Worm (Caenorhabditis elegans) whole organism, L2 larva: ENCODE measurements around the gene ZK402.2.
"Not testable (repeated sequence)": the region's sequence is repeated elsewhere in the genome, so short reads cannot be mapped to it uniquely, and the experiment has no call there.

Source experiments
- C34F6.9 ChIP-seq: fragments of 150-350 bp; optimal IDR thresholded peaks from 2 replicates; lab custom pipeline; 2014; ENCODE audit warnings: missing biosample characterization, missing genetic modification characterization
- R02D3.7 ChIP-seq: fragments of 150-350 bp; optimal IDR thresholded peaks from 2 replicates; lab custom pipeline; 2014; ENCODE audit warnings: missing biosample characterization, missing genetic modification characterization
- Y55F3AM.14 ChIP-seq: fragments of 200-800 bp; sonication (Bioruptor generic); optimal IDR thresholded peaks from 2 replicates; lab custom pipeline; 2018; ENCODE audit warnings: mild to moderate bottlenecking, missing genetic modification characterization, missing compliant biosample characterization
- ZK546.5 ChIP-seq: sonication (generic microtip); optimal IDR thresholded peaks from 2 replicates; lab custom pipeline; 2017; ENCODE audit warnings: missing biosample characterization, missing genetic modification characterization
- alr-1 ChIP-seq: fragments of 150-350 bp; optimal IDR thresholded peaks from 2 replicates; lab custom pipeline; 2014; ENCODE audit warnings: missing biosample characterization, missing genetic modification characterization
- aly-2 ChIP-seq: fragments of 150-350 bp; optimal IDR thresholded peaks from 2 replicates; lab custom pipeline; 2014; ENCODE audit warnings: missing biosample characterization, missing genetic modification characterization
- ama-1 ChIP-seq: fragments of 150-350 bp; optimal IDR thresholded peaks from 2 replicates; lab custom pipeline; 2018; ENCODE audit warnings: inconsistent platforms
- blmp-1 ChIP-seq: sonication (generic microtip); optimal IDR thresholded peaks from 2 replicates; lab custom pipeline; 2017; ENCODE audit warnings: missing genetic modification characterization, mild to moderate bottlenecking, missing compliant biosample characterization, antibody characterized with exemption, moderate library complexity; ENCODE audit not compliant: insufficient read depth
- ceh-16 ChIP-seq: fragments of 150-350 bp; optimal IDR thresholded peaks from 2 replicates; lab custom pipeline; 2014; ENCODE audit warnings: missing biosample characterization, missing genetic modification characterization
- ceh-82 ChIP-seq: fragments of 150-350 bp; optimal IDR thresholded peaks from 2 replicates; lab custom pipeline; 2014; ENCODE audit warnings: missing biosample characterization, missing genetic modification characterization
- crh-2 ChIP-seq: sonication (generic microtip); optimal IDR thresholded peaks from 2 replicates; lab custom pipeline; 2017; ENCODE audit warnings: missing biosample characterization, missing genetic modification characterization
- dmd-4 ChIP-seq: sonication (generic microtip); optimal IDR thresholded peaks from 2 replicates; lab custom pipeline; 2017; ENCODE audit warnings: missing biosample characterization, missing genetic modification characterization
- egl-27 ChIP-seq: sonication (generic microtip); optimal IDR thresholded peaks from 3 replicates; lab custom pipeline; 2017; ENCODE audit warnings: missing biosample characterization, missing genetic modification reagents, missing genetic modification characterization
- elt-1 ChIP-seq: fragments of 150-350 bp; optimal IDR thresholded peaks from 2 replicates; lab custom pipeline; 2014; ENCODE audit warnings: missing biosample characterization, missing genetic modification characterization
- elt-3 ChIP-seq: sonication (generic microtip); optimal IDR thresholded peaks from 2 replicates; lab custom pipeline; 2017; ENCODE audit warnings: missing biosample characterization, missing genetic modification characterization
- fos-1 ChIP-seq: fragments of 150-350 bp; optimal IDR thresholded peaks from 2 replicates; lab custom pipeline; 2014; ENCODE audit warnings: missing biosample characterization, missing genetic modification characterization
- gmeb-1 ChIP-seq: fragments of 150-350 bp; optimal IDR thresholded peaks from 2 replicates; lab custom pipeline; 2014; ENCODE audit warnings: missing biosample characterization, missing genetic modification characterization
- lin-11 ChIP-seq: fragments of 150-350 bp; sonication (generic microtip); optimal IDR thresholded peaks from 2 replicates; lab custom pipeline; 2014; ENCODE audit warnings: missing biosample characterization, missing genetic modification characterization, inconsistent platforms, mixed read lengths
- lin-13 ChIP-seq: fragments of 150-350 bp; optimal IDR thresholded peaks from 2 replicates; lab custom pipeline; 2014; ENCODE audit warnings: missing biosample characterization, missing genetic modification reagents, missing genetic modification characterization
- lin-39 ChIP-seq: fragments of 150-350 bp; optimal IDR thresholded peaks from 2 replicates; lab custom pipeline; 2014; ENCODE audit warnings: missing biosample characterization, missing genetic modification reagents, missing genetic modification characterization
- lsy-2 ChIP-seq, 2 experiments: fragments of 150-350 bp in 1 of 2; sonication (generic microtip) in 1 of 2; optimal IDR thresholded peaks; 2 replicates each; lab custom pipeline; 2014 to 2017; ENCODE audit warnings: missing biosample characterization in 2 of 2, missing genetic modification characterization in 2 of 2
- mab-5 ChIP-seq: fragments of 150-350 bp; optimal IDR thresholded peaks from 2 replicates; lab custom pipeline; 2014; ENCODE audit warnings: missing biosample characterization, missing genetic modification characterization
- mbf-1 ChIP-seq: sonication (generic microtip); optimal IDR thresholded peaks from 2 replicates; lab custom pipeline; 2017; ENCODE audit warnings: missing biosample characterization, missing genetic modification characterization
- mdl-1 ChIP-seq, 2 experiments: fragments of 150-350 bp in 1 of 2; sonication (generic microtip) in 1 of 2; optimal IDR thresholded peaks; 2 replicates each; lab custom pipeline; 2017; ENCODE audit warnings: missing biosample characterization in 2 of 2, missing genetic modification characterization in 2 of 2
- nhr-10 ChIP-seq: sonication (generic microtip); optimal IDR thresholded peaks from 2 replicates; lab custom pipeline; 2017; ENCODE audit warnings: missing biosample characterization, missing genetic modification characterization
- nhr-11 ChIP-seq: fragments of 150-350 bp; optimal IDR thresholded peaks from 2 replicates; lab custom pipeline; 2014; ENCODE audit warnings: missing biosample characterization, missing genetic modification characterization
- nhr-12 ChIP-seq: fragments of 150-350 bp; optimal IDR thresholded peaks from 2 replicates; lab custom pipeline; 2014; ENCODE audit warnings: missing biosample characterization, missing genetic modification characterization
- nhr-129 ChIP-seq: fragments of 150-350 bp; optimal IDR thresholded peaks from 2 replicates; lab custom pipeline; 2014; ENCODE audit warnings: missing biosample characterization, missing genetic modification characterization
- nhr-21 ChIP-seq: fragments of 150-350 bp; optimal IDR thresholded peaks from 2 replicates; lab custom pipeline; 2014; ENCODE audit warnings: missing biosample characterization, missing genetic modification characterization
- nhr-23 ChIP-seq: fragments of 150-350 bp; optimal IDR thresholded peaks from 2 replicates; lab custom pipeline; 2014; ENCODE audit warnings: missing biosample characterization, missing genetic modification reagents, missing genetic modification characterization
- nhr-237 ChIP-seq: fragments of 150-350 bp; optimal IDR thresholded peaks from 2 replicates; lab custom pipeline; 2014; ENCODE audit warnings: missing biosample characterization, missing genetic modification characterization
- nhr-25 ChIP-seq: fragments of 150-350 bp; sonication (generic microtip); optimal IDR thresholded peaks from 3 replicates; lab custom pipeline; 2014; ENCODE audit warnings: missing biosample characterization, missing genetic modification characterization
- nhr-6 ChIP-seq: fragments of 150-350 bp; optimal IDR thresholded peaks from 2 replicates; lab custom pipeline; 2014; ENCODE audit warnings: missing biosample characterization, missing genetic modification characterization
- nhr-77 ChIP-seq: fragments of 150-350 bp; optimal IDR thresholded peaks from 2 replicates; lab custom pipeline; 2014; ENCODE audit warnings: missing biosample characterization, missing genetic modification characterization
- peb-1 ChIP-seq: fragments of 150-350 bp; optimal IDR thresholded peaks from 2 replicates; lab custom pipeline; 2014; ENCODE audit warnings: missing biosample characterization, missing genetic modification characterization
- sem-4 ChIP-seq: fragments of 150-350 bp; optimal IDR thresholded peaks from 2 replicates; lab custom pipeline; 2014; ENCODE audit warnings: missing biosample characterization, missing genetic modification reagents, missing genetic modification characterization
- skn-1 ChIP-seq: sonication (generic microtip); optimal IDR thresholded peaks from 2 replicates; lab custom pipeline; 2017; ENCODE audit warnings: missing biosample characterization, missing genetic modification characterization
- sma-3 ChIP-seq: sonication (generic microtip); optimal IDR thresholded peaks from 2 replicates; lab custom pipeline; 2016; ENCODE audit warnings: missing genetic modification reagents, missing genetic modification characterization, missing compliant biosample characterization
- sma-9 ChIP-seq, 2 experiments: fragments of 150-350 bp in 1 of 2; sonication (generic microtip) in 1 of 2; optimal IDR thresholded peaks; 2 replicates each; lab custom pipeline; 2014 to 2016; ENCODE audit warnings: missing genetic modification characterization in 2 of 2, mild to moderate bottlenecking in 1 of 2, missing biosample characterization in 1 of 2, missing compliant biosample characterization in 1 of 2, missing genetic modification reagents in 1 of 2, moderate library complexity in 1 of 2
- snpc-4 ChIP-seq: fragments of 150-350 bp; optimal IDR thresholded peaks from 2 replicates; lab custom pipeline; 2014; ENCODE audit warnings: missing biosample characterization, missing genetic modification characterization
- unc-39 ChIP-seq: fragments of 150-350 bp; optimal IDR thresholded peaks from 2 replicates; lab custom pipeline; 2014; ENCODE audit warnings: missing biosample characterization, missing genetic modification characterization
- unc-55 ChIP-seq: fragments of 150-350 bp; sonication (generic microtip); optimal IDR thresholded peaks from 3 replicates; lab custom pipeline; 2014; ENCODE audit warnings: missing biosample characterization, missing genetic modification reagents, missing genetic modification characterization
- unc-62 ChIP-seq: fragments of 150-350 bp; optimal IDR thresholded peaks from 2 replicates; lab custom pipeline; 2014; ENCODE audit warnings: missing biosample characterization, missing genetic modification reagents, missing genetic modification characterization
- zag-1 ChIP-seq: fragments of 150-350 bp; optimal IDR thresholded peaks from 2 replicates; lab custom pipeline; 2014; ENCODE audit warnings: missing biosample characterization, missing genetic modification characterization
- ztf-1 ChIP-seq: fragments of 200-800 bp; sonication (Bioruptor generic); conservative IDR thresholded peaks from 2 replicates; pipeline ENCODE4 v1.3.6; 2022; ENCODE audit warnings: missing genetic modification characterization, missing compliant biosample characterization
- ztf-11 ChIP-seq: sonication (generic microtip); optimal IDR thresholded peaks from 2 replicates; lab custom pipeline; 2017; ENCODE audit warnings: missing biosample characterization, missing genetic modification characterization
- ztf-4 ChIP-seq: fragments of 150-350 bp; optimal IDR thresholded peaks from 2 replicates; lab custom pipeline; 2014; ENCODE audit warnings: missing biosample characterization, missing genetic modification characterization

Gene ZK402.2

DNA sequence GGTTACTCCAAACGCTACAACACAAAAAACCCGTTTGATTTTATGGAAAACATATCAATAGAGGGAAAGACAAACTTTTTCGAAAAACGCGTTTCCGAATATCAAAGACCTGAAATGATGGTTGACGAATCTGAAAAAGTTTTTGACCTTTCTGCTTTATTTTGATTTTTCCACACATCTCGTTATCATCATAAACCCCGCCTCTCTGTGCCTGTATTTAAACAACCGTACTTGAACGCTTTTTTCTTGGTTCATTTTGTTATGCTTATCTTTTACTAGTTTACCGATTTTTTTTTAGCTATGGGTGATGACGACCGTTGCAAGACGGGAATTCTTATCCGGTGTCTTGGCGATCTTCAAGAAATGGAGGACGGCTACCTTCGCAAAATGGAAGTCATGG lies 27.2 kb downstream of the ZK402.2 start, which contains the start of gene F19G12.1:
Gene F19G12.1, plus strand, starts transcription at position 301 of the 400 bp plus-strand sequence.
- TF ChIP-seq C34F6.9 (tag; lab: Kevin White, UChicago); elt-3; sem-4 (tag; lab: Kevin White, UChicago): not testable (repeated sequence)

DNA sequence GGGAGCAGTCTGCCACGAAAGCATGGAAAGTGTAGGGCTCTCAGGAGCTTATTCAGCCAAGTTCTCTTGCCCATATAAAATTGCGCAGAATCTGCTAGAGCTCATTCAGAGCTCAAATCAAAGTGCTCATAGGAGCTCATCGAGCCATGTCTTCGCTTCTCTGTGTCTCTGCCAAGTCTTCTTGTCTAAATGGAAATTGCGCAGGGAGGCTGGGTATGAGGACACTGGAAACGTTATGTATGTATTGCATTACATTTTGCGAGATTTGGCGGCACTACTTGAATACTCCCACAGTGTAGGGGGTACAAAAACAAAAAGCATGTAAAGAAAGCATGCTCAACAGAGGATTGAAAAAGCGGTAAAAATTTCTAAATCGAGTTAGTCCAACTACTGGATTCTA lies 33.6 kb downstream of the ZK402.2 start:
- TF ChIP-seq R02D3.7 = no peak
- no peak for TF ChIP-seq nhr-10 (tag; lab: Kevin White, UChicago)
- TF ChIP-seq ztf-4 (tag; lab: Kevin White, UChicago) = no peak
- peak; percentile 5 for TF ChIP-seq lin-11 (tag; lab: Kevin White, UChicago)
- no peak for TF ChIP-seq lin-13
- TF ChIP-seq lsy-2 (tag; optimal IDR thresholded peaks at IDR 0.05; lab: Kevin White, UChicago) = peak in 1 of 2 experiments; percentile 10
- TF ChIP-seq gmeb-1 (tag; lab: Kevin White, UChicago) = no peak
- TF ChIP-seq unc-55 = peak; percentile 51
- peak; percentile 47 for TF ChIP-seq nhr-129
- no peak for TF ChIP-seq Y55F3AM.14 (GFP tag; lab: Kevin White, UChicago)
- TF ChIP-seq, all 48 proteins: peak for 4

DNA sequence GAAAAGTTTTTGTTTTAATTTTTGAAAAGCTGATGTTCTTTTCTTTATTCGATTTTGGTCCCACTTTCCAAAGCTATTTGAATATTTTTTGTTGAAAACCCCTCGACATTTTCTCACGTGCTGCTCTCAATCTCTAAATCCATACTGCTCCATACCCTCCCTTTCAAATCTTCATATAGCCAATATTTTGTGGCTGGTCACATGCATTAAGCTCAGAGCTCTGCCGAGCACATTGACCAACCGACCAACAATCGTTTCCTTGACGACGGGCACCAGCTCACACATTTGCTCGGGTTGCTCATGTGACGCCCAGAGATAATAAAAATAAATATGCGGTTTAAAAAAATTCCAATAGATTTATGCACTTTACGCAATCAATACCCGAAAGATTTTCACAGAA lies 35.4 kb downstream of the ZK402.2 start:
- no peak for TF ChIP-seq egl-27 (tag; lab: Kevin White, UChicago)
- TF ChIP-seq sma-9 (GFP tag; optimal IDR thresholded peaks at IDR 0.05; lab: Kevin White, UChicago) = no peak
- TF ChIP-seq sma-9 (tag; optimal IDR thresholded peaks at IDR 0.05; lab: Kevin White, UChicago) = no peak
- TF ChIP-seq crh-2 = peak; percentile 25
- no peak for TF ChIP-seq peb-1 (tag; lab: Kevin White, UChicago)
- TF ChIP-seq elt-3 = no peak
- TF ChIP-seq unc-55 = no peak
- no peak for TF ChIP-seq nhr-129
- TF ChIP-seq aly-2 = no peak
- TF ChIP-seq nhr-237 = no peak
- TF ChIP-seq C34F6.9 (tag; lab: Kevin White, UChicago) = peak; percentile 13
- no peak for TF ChIP-seq elt-1 (tag; lab: Kevin White, UChicago)
- peak; percentile 36 for TF ChIP-seq lin-11 (tag; lab: Kevin White, UChicago)
- TF ChIP-seq ztf-11 (tag; lab: Kevin White, UChicago) = no peak
- TF ChIP-seq snpc-4 (tag; lab: Kevin White, UChicago) = no peak
- no peak for TF ChIP-seq nhr-77 (tag; lab: Kevin White, UChicago)
- TF ChIP-seq gmeb-1 (tag; lab: Kevin White, UChicago) = no peak
- no peak for TF ChIP-seq R02D3.7
- TF ChIP-seq mab-5 (tag; lab: Kevin White, UChicago) = no peak
- TF ChIP-seq nhr-12 (tag; lab: Kevin White, UChicago) = no peak
- TF ChIP-seq nhr-6 = no peak
- no peak for TF ChIP-seq mbf-1
- TF ChIP-seq ama-1 (lab: Kevin White, UChicago) = no peak
- no peak for TF ChIP-seq fos-1 (tag; lab: Kevin White, UChicago)
- no peak for TF ChIP-seq sma-3 (GFP tag; lab: Kevin White, UChicago)
- TF ChIP-seq alr-1 = no peak
- no peak for TF ChIP-seq blmp-1 (tag; lab: Kevin White, UChicago)
- no peak for TF ChIP-seq Y55F3AM.14 (GFP tag; lab: Kevin White, UChicago)
- no peak for TF ChIP-seq zag-1
- TF ChIP-seq dmd-4 (tag; lab: Kevin White, UChicago) = no peak
- TF ChIP-seq lin-13 = no peak
- no peak for TF ChIP-seq ceh-82
- TF ChIP-seq nhr-25 (tag; lab: Kevin White, UChicago) = no peak
- no peak for TF ChIP-seq nhr-11
- TF ChIP-seq nhr-10 (tag; lab: Kevin White, UChicago) = no peak
- no peak for TF ChIP-seq unc-39 (tag; lab: Kevin White, UChicago)
- TF ChIP-seq unc-62 = no peak
- no peak for TF ChIP-seq ztf-4 (tag; lab: Kevin White, UChicago)
- peak; percentile 3 for TF ChIP-seq nhr-21
- TF ChIP-seq skn-1 (tag; lab: Kevin White, UChicago) = no peak
- no peak for TF ChIP-seq ceh-16 (tag; lab: Kevin White, UChicago)
- TF ChIP-seq nhr-23 (tag; lab: Kevin White, UChicago) = no peak
- TF ChIP-seq sem-4 (tag; lab: Kevin White, UChicago) = no peak
- TF ChIP-seq ztf-1 = no peak
- no peak for TF ChIP-seq ZK546.5 (tag; lab: Kevin White, UChicago)
- no peak for TF ChIP-seq lin-39 (tag; lab: Kevin White, UChicago)
- TF ChIP-seq lsy-2 (tag; optimal IDR thresholded peaks at IDR 0.05; lab: Kevin White, UChicago) = peak; percentile 20 to 39
- TF ChIP-seq mdl-1 (tag; optimal IDR thresholded peaks at IDR 0.05; lab: Kevin White, UChicago) = peak in 1 of 2 experiments; percentile 34
